Fruit fly (Drosophila melanogaster) whole organism: Measurements from ENCODE around the gene Sry-beta.

Experiments used
- CG8478 ChIP-seq: fragments of >200 bp; optimal IDR thresholded peaks from 2 replicates; lab custom pipeline; 2018; ENCODE audit warnings: inconsistent platforms
- Dll ChIP-seq: fragments of >200 bp; optimal IDR thresholded peaks from 2 replicates; lab custom pipeline; 2017
- psq ChIP-seq: fragments of >200 bp; optimal IDR thresholded peaks from 2 replicates; lab custom pipeline; 2017

DNA sequence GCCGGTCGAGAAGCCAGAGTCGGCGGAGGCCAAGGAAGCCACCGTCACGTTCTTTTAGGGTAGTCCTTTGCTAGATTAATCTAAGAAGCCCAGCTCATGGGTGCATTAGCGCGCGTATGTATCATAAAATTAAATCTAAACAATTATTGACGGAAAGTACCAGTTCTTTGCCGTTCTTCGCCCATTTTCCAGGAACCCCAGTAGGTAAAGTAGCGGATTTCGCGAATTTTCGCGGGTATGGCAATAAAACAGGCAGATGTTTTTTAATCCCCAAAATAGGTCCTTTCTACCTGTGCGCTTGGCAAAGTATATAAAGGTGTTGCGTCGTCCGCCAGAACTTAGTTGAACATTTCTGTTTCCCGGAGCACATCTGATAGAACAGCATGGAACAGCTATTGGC is 1.4 kb downstream of the Sry-beta start:
- TF ChIP-seq Dll (lab: Kevin White, UChicago) (no peak), psq (lab: Kevin White, UChicago) (no peak), CG8478 (lab: Kevin White, UChicago) (no peak)
